Fruit fly (Drosophila melanogaster): ENCODE results near the gene CG32263.

CG32263 gene

dm6 chr3L:3852842-3853241 lies 41.9 kb upstream of the CG32263 start (continued):
- TF ChIP-seq CkIIα-i1 (GFP tag; IDR thresholded peaks at IDR 0.05) = no peak
- no peak for TF ChIP-seq CG4617 (GFP tag; optimal IDR thresholded peaks at IDR 0.05; ENCODE audit: borderline replicate concordance)
- no peak for TF ChIP-seq mirr (GFP tag; optimal IDR thresholded peaks at IDR 0.05)
- no peak for TF ChIP-seq gfzf (GFP tag; optimal IDR thresholded peaks at IDR 0.05)
- TF ChIP-seq CG32772 (GFP tag; IDR thresholded peaks at IDR 0.05) = no peak
- TF ChIP-seq scrt (GFP tag; optimal IDR thresholded peaks at IDR 0.05) = no peak
- no peak for TF ChIP-seq cas (GFP tag; IDR thresholded peaks at IDR 0.05)
- no peak for TF ChIP-seq CG10543 (GFP tag; optimal IDR thresholded peaks at IDR 0.05)
- no peak for TF ChIP-seq cwo (GFP tag; optimal IDR thresholded peaks at IDR 0.05)
- no peak for TF ChIP-seq HmgD (GFP tag; optimal IDR thresholded peaks at IDR 0.05)
- TF ChIP-seq CG2889 (GFP tag; IDR thresholded peaks at IDR 0.05) = no peak
- no peak for TF ChIP-seq CrebB (tag; optimal IDR thresholded peaks at IDR 0.05)
- peak; percentile 44 for TF ChIP-seq lilli (GFP tag; optimal IDR thresholded peaks at IDR 0.05)
- peak; percentile 41 for TF ChIP-seq salm (tag; optimal IDR thresholded peaks at IDR 0.05)
- no peak for TF ChIP-seq Myb (GFP tag; optimal IDR thresholded peaks at IDR 0.05)
- TF ChIP-seq so (GFP tag; IDR thresholded peaks at IDR 0.05) = no peak; the same call in 2 of the 3 replicates
- TF ChIP-seq Oaz (GFP tag; IDR thresholded peaks at IDR 0.05) = no peak
- no peak for TF ChIP-seq CG11696 (GFP tag; IDR thresholded peaks at IDR 0.05)
- no peak for TF ChIP-seq CG15514 (GFP tag; optimal IDR thresholded peaks at IDR 0.05)
- TF ChIP-seq Nf-YB (GFP tag; optimal IDR thresholded peaks at IDR 0.05) = peak; percentile 65
- TF ChIP-seq CG30403 (GFP tag; optimal IDR thresholded peaks at IDR 0.05) = peak; percentile 16
- TF ChIP-seq CG16863 (GFP tag; optimal IDR thresholded peaks at IDR 0.05) = peak; percentile 63
- peak; percentile 73 for TF ChIP-seq CG17328 (GFP tag; IDR thresholded peaks at IDR 0.05)
- 0 out of 2 replicates have a peak, but pooled peaks have one; percentile 33 for TF ChIP-seq sim (GFP tag; IDR thresholded peaks at IDR 0.05)
- TF ChIP-seq CG11723 (GFP tag; optimal IDR thresholded peaks at IDR 0.05) = peak; percentile 7
- no peak for TF ChIP-seq Fer1 (GFP tag; optimal IDR thresholded peaks at IDR 0.05)
- no peak for TF ChIP-seq dati (GFP tag; IDR thresholded peaks at IDR 0.05)
- no peak for TF ChIP-seq Dbx (GFP tag; IDR thresholded peaks at IDR 0.05)
- peak; percentile 32; the same call in 1 of the 3 replicates for TF ChIP-seq CG17361 (GFP tag; IDR thresholded peaks at IDR 0.05)
- no peak for TF ChIP-seq knrl (GFP tag; IDR thresholded peaks at IDR 0.05; ENCODE audit: partially characterized antibody)
- no peak for TF ChIP-seq Nf-YC (tag; optimal IDR thresholded peaks at IDR 0.05)
- TF ChIP-seq CG32532 (GFP tag; IDR thresholded peaks at IDR 0.05) = no peak
- no peak for TF ChIP-seq HLH54F (GFP tag; optimal IDR thresholded peaks at IDR 0.05)
- no peak for TF ChIP-seq CG16779 (GFP tag; IDR thresholded peaks at IDR 0.05)
- no peak for TF ChIP-seq YL-1 (GFP tag; optimal IDR thresholded peaks at IDR 0.05)
- no peak for TF ChIP-seq Poxn (GFP tag; IDR thresholded peaks at IDR 0.05)
- TF ChIP-seq unpg (GFP tag; optimal IDR thresholded peaks at IDR 0.05) = peak; percentile 67
- no peak for TF ChIP-seq Ets97D (GFP tag; optimal IDR thresholded peaks at IDR 0.05)
- no peak for TF ChIP-seq nau (GFP tag; optimal IDR thresholded peaks at IDR 0.05)
- TF ChIP-seq gsb (GFP tag; IDR thresholded peaks at IDR 0.05) = no peak
- no peak for TF ChIP-seq CG13894 (tag; optimal IDR thresholded peaks at IDR 0.05)
- peak; percentile 6 for TF ChIP-seq maf-S (GFP tag; optimal IDR thresholded peaks at IDR 0.05)
- TF ChIP-seq CG1024 (GFP tag; IDR thresholded peaks at IDR 0.05) = no peak
- peak in 1 of 2 experiments; percentile 55 for TF ChIP-seq Hr51 (GFP tag; optimal IDR thresholded peaks at IDR 0.05)
- TF ChIP-seq br (optimal IDR thresholded peaks at IDR 0.05) = no peak
- TF ChIP-seq sc (optimal IDR thresholded peaks at IDR 0.05) = no peak
- peak; percentile 55 for TF ChIP-seq sc (GFP tag; optimal IDR thresholded peaks at IDR 0.05)
- TF ChIP-seq Adf1 (GFP tag; IDR thresholded peaks at IDR 0.05) = no peak
- TF ChIP-seq CG1832 (GFP tag; optimal IDR thresholded peaks at IDR 0.05) = no peak
- TF ChIP-seq CG6813 (GFP tag; optimal IDR thresholded peaks at IDR 0.05) = no peak
- peak; percentile 37 for TF ChIP-seq PHDP (tag; optimal IDR thresholded peaks at IDR 0.05)
- TF ChIP-seq CG3995 (GFP tag; optimal IDR thresholded peaks at IDR 0.05) = no peak

Measured in whole organism, embryonic.